Worm (Caenorhabditis elegans): ENCODE data around the gene men-1.

men-1 gene

ce11 chrII:14205335-14205734 lies 28.6 kb downstream of the men-1 start, which contains the start of gene ace-3:
TSS of gene ace-3 (plus strand) at chrII:14205635.
- TF ChIP-seq him-1 (tag; optimal IDR thresholded peaks at IDR 0.05), result no peak
- no peak for TF ChIP-seq dao-5 (tag; optimal IDR thresholded peaks at IDR 0.05)
- no peak for TF ChIP-seq W03F9.2 (tag; optimal IDR thresholded peaks at IDR 0.05)

ce11 chrII:14197499-14198096 lies 36.3 kb downstream of the men-1 start, which contains the start of gene ace-4:
TSS of gene ace-4 (plus strand) at chrII:14198046.
- TF ChIP-seq him-1 (tag; optimal IDR thresholded peaks at IDR 0.05), result no peak
- no peak for TF ChIP-seq dao-5 (tag; optimal IDR thresholded peaks at IDR 0.05)
- no peak for TF ChIP-seq W03F9.2 (tag; optimal IDR thresholded peaks at IDR 0.05)

- TF ChIP-seq dao-5 (tag; optimal IDR thresholded peaks at IDR 0.05) (no peak), him-1 (tag; optimal IDR thresholded peaks at IDR 0.05) (no peak), W03F9.2 (tag; optimal IDR thresholded peaks at IDR 0.05) (no peak)
These were observed 38.0 kb downstream of the men-1 start for ce11 chrII:14195931-14196330.

ce11 chrII:14187456-14187855 lies 46.5 kb downstream of the men-1 start:
- TF ChIP-seq dao-5 (tag; optimal IDR thresholded peaks at IDR 0.05), result no peak
- no peak for TF ChIP-seq him-1 (tag; optimal IDR thresholded peaks at IDR 0.05)
- no peak for TF ChIP-seq W03F9.2 (tag; optimal IDR thresholded peaks at IDR 0.05)

- TF ChIP-seq dao-5 (tag; optimal IDR thresholded peaks at IDR 0.05), result no peak
- TF ChIP-seq W03F9.2 (tag; optimal IDR thresholded peaks at IDR 0.05), result no peak
- no peak for TF ChIP-seq him-1 (tag; optimal IDR thresholded peaks at IDR 0.05)
These were observed 47.0 kb downstream of the men-1 start for ce11 chrII:14186937-14187336.

- TF ChIP-seq dao-5 (tag; optimal IDR thresholded peaks at IDR 0.05) (no peak), him-1 (tag; optimal IDR thresholded peaks at IDR 0.05) (no peak), W03F9.2 (tag; optimal IDR thresholded peaks at IDR 0.05) (no peak)
These were observed 55.5 kb downstream of the men-1 start, which contains the start of gene efhd-1 for ce11 chrII:14178233-14178969. TSS of gene efhd-1 (plus strand) at chrII:14178814.

ce11 chrII:14176642-14177041 lies 57.3 kb downstream of the men-1 start:
- no peak for TF ChIP-seq dao-5 (tag; optimal IDR thresholded peaks at IDR 0.05)

All from whole organism, L4/young adult.